Fruit fly (Drosophila melanogaster) whole organism, wandering third instar larva: ENCODE data around the gene Dnaaf5.
A peak's percentile ranks its signal among the peaks of the same experiment; 100 is the strongest.

Experiments used
- CrebA ChIP-seq: fragments of 200-800 bp; sonication (Bioruptor generic); optimal IDR thresholded peaks from 2 replicates; lab custom pipeline; 2016; ENCODE audit warnings: missing biosample characterization, mild to moderate bottlenecking, missing genetic modification characterization, borderline replicate concordance
- GATAd ChIP-seq: sonication (Bioruptor generic); optimal IDR thresholded peaks from 2 replicates; lab custom pipeline; 2016; ENCODE audit warnings: missing biosample characterization, missing genetic modification characterization
- dl ChIP-seq, 2 experiments: fragments of 175-275, 200-275 bp in 1 of 2; fragments of 200-275 bp in 1 of 2; sonication (Bioruptor generic); optimal IDR thresholded peaks; lab custom pipeline; 2018; ENCODE audit warnings: mild to moderate bottlenecking in 2 of 2, missing biosample characterization in 2 of 2, missing genetic modification characterization in 2 of 2, moderate library complexity in 2 of 2; ENCODE audit not compliant: partially characterized antibody in 2 of 2, insufficient read depth in 1 of 2
- ey ChIP-seq: fragments of 200-800 bp; sonication (Bioruptor generic); optimal IDR thresholded peaks from 2 replicates; lab custom pipeline; 2016; ENCODE audit warnings: missing biosample characterization, missing genetic modification characterization
- h ChIP-seq: fragments of 200-800 bp; sonication (Bioruptor generic); optimal IDR thresholded peaks from 3 replicates; lab custom pipeline; 2016; ENCODE audit warnings: missing biosample characterization, mild to moderate bottlenecking, missing genetic modification characterization
- pan ChIP-seq: fragments of >200 bp; optimal IDR thresholded peaks from 2 replicates; lab custom pipeline; 2017
- psq ChIP-seq: fragments of 200-800 bp; sonication (Bioruptor generic); optimal IDR thresholded peaks from 3 replicates; lab custom pipeline; 2017; ENCODE audit warnings: missing biosample characterization, mild to moderate bottlenecking, missing genetic modification characterization, moderate library complexity
- usp ChIP-seq: fragments of >200 bp; optimal IDR thresholded peaks from 2 replicates; lab custom pipeline; 2017; ENCODE audit warnings: missing biosample characterization, missing genetic modification characterization

DNA sequence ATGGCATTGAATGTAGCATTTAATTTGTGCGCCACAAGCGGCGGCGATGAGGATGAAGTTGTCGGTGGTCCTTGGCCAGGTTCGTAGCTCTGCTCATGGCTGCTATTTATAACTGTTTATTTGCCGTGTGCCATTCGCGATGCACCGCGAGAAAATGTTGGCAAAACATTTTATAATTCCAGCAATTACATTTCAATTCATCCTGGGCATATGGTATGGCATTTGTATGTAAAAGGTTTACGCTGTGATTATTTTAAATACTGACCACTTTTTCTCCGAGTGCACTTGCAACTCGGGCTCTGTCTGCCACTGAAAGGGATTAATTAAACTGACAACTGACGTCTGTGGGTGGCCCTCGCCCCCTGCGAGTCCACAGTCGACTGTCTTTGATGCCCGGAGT, 5.0 kb downstream of the Dnaaf5 start:
- peak; percentile 56 for TF ChIP-seq h (GFP tag; lab: Kevin White, UChicago)
- TF ChIP-seq pan = no peak
- no peak for TF ChIP-seq CrebA (GFP tag; lab: Kevin White, UChicago)
- TF ChIP-seq psq = no peak
- no peak for TF ChIP-seq usp
- no peak for TF ChIP-seq dl (GFP tag; optimal IDR thresholded peaks at IDR 0.05; lab: Kevin White, UChicago; ENCODE audit: insufficient read depth in 1 of 2, partially characterized antibody in 2 of 2)
- no peak for TF ChIP-seq GATAd (GFP tag; lab: Kevin White, UChicago)
- TF ChIP-seq ey (GFP tag; lab: Kevin White, UChicago) = peak; percentile 48
